Fruit fly (Drosophila melanogaster) whole organism, embryonic: ENCODE data around the gene ninaE.

Experiments
- Abd-B ChIP-seq: fragments of 200-800 bp; sonication (Bioruptor generic); optimal IDR thresholded peaks from 2 replicates; lab custom pipeline; 2018; ENCODE audit warnings: missing biosample characterization, mild to moderate bottlenecking, missing genetic modification characterization, moderate library complexity
- BtbVII ChIP-seq: fragments of 200-800 bp; sonication (Bioruptor generic); optimal IDR thresholded peaks from 3 replicates; lab custom pipeline; 2017; ENCODE audit warnings: missing biosample characterization, mild to moderate bottlenecking, missing genetic modification characterization
- CG10366 ChIP-seq: fragments of 200-800 bp; sonication (Bioruptor generic); IDR thresholded peaks from 2 replicates; pipeline ENCODE4 v1.3.6; 2022; ENCODE audit warnings: missing biosample characterization, missing genetic modification characterization
- CG11093 ChIP-seq: fragments of 200-800 bp; sonication (Bioruptor generic); IDR thresholded peaks from 3 replicates; pipeline ENCODE4 v1.3.6; 2022; ENCODE audit warnings: missing biosample characterization, missing genetic modification characterization
- CG14667 ChIP-seq: fragments of 200-800 bp; sonication (Bioruptor generic); IDR thresholded peaks from 2 replicates; pipeline ENCODE4 v1.3.6; 2022; ENCODE audit warnings: missing biosample characterization, missing genetic modification characterization
- CG15073 ChIP-seq: fragments of 200-800 bp; sonication (Bioruptor generic); optimal IDR thresholded peaks from 2 replicates; lab custom pipeline; 2016; ENCODE audit warnings: missing biosample characterization, missing genetic modification characterization
- CG1529 ChIP-seq: fragments of 200-800 bp; sonication (Bioruptor generic); optimal IDR thresholded peaks from 3 replicates; lab custom pipeline; 2018; ENCODE audit warnings: missing biosample characterization, missing genetic modification characterization
- CG15479 ChIP-seq: fragments of 200-800 bp; sonication (Bioruptor generic); optimal IDR thresholded peaks from 3 replicates; lab custom pipeline; 2019; ENCODE audit warnings: missing biosample characterization, mild to moderate bottlenecking, missing genetic modification characterization, moderate library complexity
- CG17612 ChIP-seq: fragments of 200-800 bp; sonication (Bioruptor generic); IDR thresholded peaks from 2 replicates; pipeline ENCODE4 v1.3.6; 2022; ENCODE audit warnings: missing biosample characterization, missing genetic modification characterization
- CG17829 ChIP-seq: fragments of 200-800 bp; optimal IDR thresholded peaks from 2 replicates; lab custom pipeline; 2019; ENCODE audit warnings: missing biosample characterization, mild to moderate bottlenecking, missing genetic modification characterization, moderate library complexity
- CG17912 ChIP-seq: fragments of 200-800 bp; sonication (Bioruptor generic); optimal IDR thresholded peaks from 2 replicates; lab custom pipeline; 2018; ENCODE audit warnings: missing biosample characterization, mild to moderate bottlenecking, missing genetic modification characterization
- CG18262 ChIP-seq: fragments of 200-800 bp; optimal IDR thresholded peaks from 3 replicates; lab custom pipeline; 2019; ENCODE audit warnings: missing biosample characterization, mild to moderate bottlenecking, missing genetic modification characterization, moderate library complexity
- CG18476 ChIP-seq: fragments of 200-800 bp; sonication (Bioruptor generic); optimal IDR thresholded peaks from 2 replicates; lab custom pipeline; 2016; ENCODE audit warnings: missing biosample characterization, mild to moderate bottlenecking, missing genetic modification characterization
- CG31224 ChIP-seq: fragments of 200-800 bp; sonication (Bioruptor generic); IDR thresholded peaks from 2 replicates; pipeline ENCODE4 v1.3.6; 2022; ENCODE audit warnings: missing biosample characterization, missing genetic modification characterization
- CG3407 ChIP-seq: fragments of 200-800 bp; sonication (Bioruptor generic); optimal IDR thresholded peaks from 2 replicates; lab custom pipeline; 2018; ENCODE audit warnings: missing biosample characterization, mild to moderate bottlenecking, missing genetic modification characterization
- CG3995 ChIP-seq: fragments of 200-800 bp; sonication (Bioruptor generic); optimal IDR thresholded peaks from 3 replicates; lab custom pipeline; 2016; ENCODE audit warnings: missing biosample characterization, missing genetic modification characterization
- CG4404 ChIP-seq: fragments of 200-800 bp; sonication (Bioruptor generic); IDR thresholded peaks from 2 replicates; pipeline ENCODE4 v1.3.6; 2022; ENCODE audit warnings: missing biosample characterization, missing genetic modification characterization
- CG4707 ChIP-seq: fragments of 200-800 bp; sonication (Bioruptor generic); optimal IDR thresholded peaks from 2 replicates; lab custom pipeline; 2018; ENCODE audit warnings: missing biosample characterization, mild to moderate bottlenecking, missing genetic modification characterization, moderate library complexity
- CG7372 ChIP-seq: fragments of 200-800 bp; sonication (Bioruptor generic); IDR thresholded peaks from 2 replicates; pipeline ENCODE4 v1.3.6; 2022; ENCODE audit warnings: missing biosample characterization, missing genetic modification characterization
- CG7928 ChIP-seq: fragments of 200-800 bp; sonication (Bioruptor generic); optimal IDR thresholded peaks from 2 replicates; lab custom pipeline; 2017; ENCODE audit warnings: missing biosample characterization, mild to moderate bottlenecking, missing genetic modification characterization
- CG8944 ChIP-seq: fragments of 200-800 bp; sonication (Bioruptor generic); optimal IDR thresholded peaks from 3 replicates; lab custom pipeline; 2016; ENCODE audit warnings: missing biosample characterization, missing genetic modification characterization
- CG9876 ChIP-seq: fragments of 200-800 bp; sonication (Bioruptor generic); optimal IDR thresholded peaks from 2 replicates; lab custom pipeline; 2016; ENCODE audit warnings: missing biosample characterization, missing genetic modification characterization
- Chrac-16 ChIP-seq: fragments of 200-800 bp; sonication (Bioruptor generic); optimal IDR thresholded peaks from 3 replicates; lab custom pipeline; 2016; ENCODE audit warnings: missing biosample characterization, missing genetic modification characterization
- Dp ChIP-seq: fragments of 200-800 bp; sonication (Bioruptor generic); optimal IDR thresholded peaks from 2 replicates; lab custom pipeline; 2018; ENCODE audit warnings: missing biosample characterization, mild to moderate bottlenecking, missing genetic modification characterization, moderate library complexity
- Dref ChIP-seq: fragments of 200-800 bp; sonication (Bioruptor generic); IDR thresholded peaks from 2 replicates; pipeline ENCODE4 v1.3.6; 2022; ENCODE audit warnings: missing biosample characterization, missing genetic modification characterization
- NC2α ChIP-seq: fragments of 200-800 bp; sonication (Bioruptor generic); optimal IDR thresholded peaks from 2 replicates; lab custom pipeline; 2016; ENCODE audit warnings: missing biosample characterization, missing genetic modification characterization
- NFAT ChIP-seq: fragments of 200-800 bp; sonication (Bioruptor generic); IDR thresholded peaks from 2 replicates; pipeline ENCODE4 v1.3.6; 2022; ENCODE audit warnings: missing biosample characterization, missing genetic modification characterization
- Nf-YC ChIP-seq: fragments of 200-800 bp; optimal IDR thresholded peaks from 3 replicates; lab custom pipeline; 2019; ENCODE audit warnings: missing biosample characterization, mild to moderate bottlenecking, missing genetic modification characterization, moderate library complexity
- Taf1 ChIP-seq: fragments of 200-800 bp; sonication (Bioruptor generic); IDR thresholded peaks from 2 replicates; pipeline ENCODE4 v1.3.6; 2022; ENCODE audit warnings: missing biosample characterization, missing genetic modification characterization
- ap ChIP-seq: fragments of 200-800 bp; sonication (Bioruptor generic); IDR thresholded peaks from 2 replicates; pipeline ENCODE4 v1.3.6; 2022; ENCODE audit warnings: missing biosample characterization, missing genetic modification characterization
- ash1 ChIP-seq: fragments of 200-800 bp; sonication (Bioruptor generic); optimal IDR thresholded peaks from 2 replicates; lab custom pipeline; 2018; ENCODE audit warnings: missing biosample characterization, mild to moderate bottlenecking, missing genetic modification characterization
- ato ChIP-seq: fragments of 200-800 bp; sonication (Bioruptor generic); IDR thresholded peaks from 2 replicates; pipeline ENCODE4 v1.3.6; 2022; ENCODE audit warnings: missing biosample characterization, missing genetic modification characterization; ENCODE audit not compliant: partially characterized antibody
- chm ChIP-seq: fragments of 200-800 bp; sonication (Bioruptor generic); IDR thresholded peaks from 2 replicates; pipeline ENCODE4 v1.3.6; 2022; ENCODE audit warnings: missing biosample characterization, missing genetic modification characterization
- dati ChIP-seq: fragments of 200-800 bp; sonication (Bioruptor generic); IDR thresholded peaks from 2 replicates; pipeline ENCODE4 v1.3.6; 2022; ENCODE audit warnings: missing biosample characterization, missing genetic modification characterization
- dmrt11E ChIP-seq: fragments of 200-800 bp; sonication (Bioruptor generic); optimal IDR thresholded peaks from 3 replicates; lab custom pipeline; 2018; ENCODE audit warnings: missing biosample characterization, mild to moderate bottlenecking, missing genetic modification characterization, moderate library complexity
- dmrt99B ChIP-seq: fragments of 200-800 bp; sonication (Bioruptor generic); optimal IDR thresholded peaks from 2 replicates; lab custom pipeline; 2018; ENCODE audit warnings: missing biosample characterization, mild to moderate bottlenecking, missing genetic modification characterization, moderate library complexity
- gcm2 ChIP-seq: fragments of 200-800 bp; sonication (Bioruptor generic); optimal IDR thresholded peaks from 2 replicates; lab custom pipeline; 2016; ENCODE audit warnings: missing biosample characterization, missing genetic modification characterization
- gt ChIP-seq: fragments of 200-800 bp; sonication (Bioruptor generic); IDR thresholded peaks from 2 replicates; pipeline ENCODE4 v1.3.6; 2022; ENCODE audit warnings: missing biosample characterization, missing genetic modification characterization
- hkb ChIP-seq, 2 experiments: fragments of 200-800 bp in 1 of 2; fragments of >200 bp in 1 of 2; sonication (Bioruptor generic) in 1 of 2; IDR thresholded peaks in 1 of 2; optimal IDR thresholded peaks in 1 of 2; 2 replicates each; pipeline versions ENCODE4 v1.3.6 to Lab custom; 2017 to 2022; ENCODE audit warnings: missing biosample characterization in 1 of 2, missing genetic modification characterization in 1 of 2
- jing ChIP-seq: fragments of 200-800 bp; sonication (Bioruptor generic); optimal IDR thresholded peaks from 2 replicates; lab custom pipeline; 2018; ENCODE audit warnings: missing biosample characterization, mild to moderate bottlenecking, missing genetic modification characterization
- knrl ChIP-seq: fragments of 200-800 bp; sonication (Bioruptor generic); IDR thresholded peaks from 3 replicates; pipeline ENCODE4 v1.3.6; 2022; ENCODE audit warnings: missing biosample characterization, missing genetic modification characterization; ENCODE audit not compliant: partially characterized antibody
- lmd ChIP-seq: fragments of 200-800 bp; sonication (Bioruptor generic); IDR thresholded peaks from 2 replicates; pipeline ENCODE4 v1.3.6; 2022; ENCODE audit warnings: missing biosample characterization, missing genetic modification characterization
- pita ChIP-seq: fragments of 200-800 bp; sonication (Bioruptor generic); optimal IDR thresholded peaks from 2 replicates; lab custom pipeline; 2017; ENCODE audit warnings: missing biosample characterization, mild to moderate bottlenecking, missing genetic modification characterization
- ranshi ChIP-seq: fragments of 200-800 bp; sonication (Bioruptor generic); IDR thresholded peaks from 2 replicates; pipeline ENCODE4 v1.3.6; 2022; ENCODE audit warnings: missing biosample characterization, missing genetic modification characterization
- row ChIP-seq: fragments of 200-800 bp; sonication (Bioruptor generic); IDR thresholded peaks from 3 replicates; pipeline ENCODE4 v1.3.6; 2022; ENCODE audit warnings: missing biosample characterization, missing genetic modification characterization
- sob ChIP-seq: fragments of 200-800 bp; sonication (Bioruptor generic); IDR thresholded peaks from 2 replicates; pipeline ENCODE4 v1.3.6; 2022; ENCODE audit warnings: missing biosample characterization, missing genetic modification characterization
- sug ChIP-seq: fragments of 200-800 bp; optimal IDR thresholded peaks from 2 replicates; lab custom pipeline; 2019; ENCODE audit warnings: missing biosample characterization, mild to moderate bottlenecking, missing genetic modification characterization, moderate library complexity
- toy ChIP-seq: fragments of 200-800 bp; sonication (Bioruptor generic); IDR thresholded peaks from 2 replicates; pipeline ENCODE4 v1.3.6; 2022; ENCODE audit warnings: missing biosample characterization, missing genetic modification characterization
- vvl ChIP-seq: fragments of 200-800 bp; sonication (Bioruptor generic); IDR thresholded peaks from 2 replicates; pipeline ENCODE4 v1.3.6; 2022; ENCODE audit warnings: missing biosample characterization, missing genetic modification characterization
- wdn ChIP-seq: fragments of 200-800 bp; sonication (Bioruptor generic); IDR thresholded peaks from 2 replicates; pipeline ENCODE4 v1.3.6; 2022; ENCODE audit warnings: missing biosample characterization, missing genetic modification characterization
- zfh2 ChIP-seq: fragments of 200-800 bp; sonication (Bioruptor generic); optimal IDR thresholded peaks from 2 replicates; lab custom pipeline; 2016; ENCODE audit warnings: missing biosample characterization, missing genetic modification characterization

The ninaE gene

dm6 chr3R:19892046-19892445 lies 4.0 kb upstream of the ninaE start (continued):
- TF ChIP-seq ato (GFP tag; lab: Robert Waterston, UW) (0 out of 2 replicates have a peak, but pooled peaks have one; percentile 38), wdn (GFP tag; lab: Robert Waterston, UW) (peak; percentile 59; the same call in 1 of the 2 replicates), dati (GFP tag; lab: Robert Waterston, UW) (peak; percentile 28; the same call in 1 of the 2 replicates), gcm2 (peak; percentile 32), CG31224 (GFP tag; lab: Robert Waterston, UW) (0 out of 2 replicates have a peak, but pooled peaks have one; percentile 33), Dref (GFP tag; lab: Robert Waterston, UW) (no peak), CG4707 (GFP tag; lab: Kevin White, UChicago) (peak; percentile 46), CG4404 (GFP tag; lab: Robert Waterston, UW) (peak; percentile 64), toy (GFP tag; lab: Robert Waterston, UW) (0 out of 2 replicates have a peak, but pooled peaks have one; percentile 8), CG1529 (GFP tag; lab: Kevin White, UChicago) (peak; percentile 7), row (GFP tag; lab: Robert Waterston, UW) (peak; percentile 92), CG15479 (GFP tag; lab: Kevin White, UChicago) (no peak), sug (tag; lab: Kevin White, UChicago) (peak; percentile 58), jing (GFP tag; lab: Kevin White, UChicago) (peak; percentile 41), CG15073 (GFP tag; lab: Kevin White, UChicago) (no peak), Dp (GFP tag; lab: Kevin White, UChicago) (no peak), NC2α (GFP tag; lab: Kevin White, UChicago) (peak; percentile 37), CG17612 (GFP tag; lab: Robert Waterston, UW) (0 out of 2 replicates have a peak, but pooled peaks have one; percentile 51), CG17829 (tag; lab: Kevin White, UChicago) (peak; percentile 70), CG8944 (GFP tag; lab: Kevin White, UChicago) (peak; percentile 57), CG17912 (peak; percentile 14), Chrac-16 (GFP tag; lab: Kevin White, UChicago) (peak; percentile 42), gt (GFP tag; lab: Robert Waterston, UW) (peak; percentile 26; the same call in 1 of the 2 replicates), pita (GFP tag; lab: Kevin White, UChicago) (no peak), hkb (optimal IDR thresholded peaks at IDR 0.05; lab: Kevin White, UChicago) (no peak), hkb (GFP tag; IDR thresholded peaks at IDR 0.05; lab: Robert Waterston, UW) (peak; percentile 74), Nf-YC (tag; lab: Kevin White, UChicago) (peak; percentile 53), CG10366 (GFP tag; lab: Robert Waterston, UW) (peak; percentile 53), CG7928 (GFP tag; lab: Kevin White, UChicago) (no peak), CG7372 (GFP tag; lab: Robert Waterston, UW) (peak; percentile 78), CG3995 (no peak), CG18476 (peak; percentile 49), ash1 (GFP tag; lab: Kevin White, UChicago) (no peak), knrl (GFP tag; lab: Robert Waterston, UW) (peak; percentile 55; the same call in 2 of the 3 replicates), ranshi (peak; percentile 64; the same call in 1 of the 2 replicates), chm (GFP tag; lab: Robert Waterston, UW) (peak; percentile 75), CG3407 (GFP tag; lab: Kevin White, UChicago) (peak; percentile 17), zfh2 (GFP tag; lab: Kevin White, UChicago) (peak; percentile 75), lmd (GFP tag; lab: Robert Waterston, UW) (peak; percentile 83), dmrt99B (peak; percentile 80), dmrt11E (tag; lab: Kevin White, UChicago) (peak; percentile 60), CG18262 (peak; percentile 78), ap (GFP tag; lab: Robert Waterston, UW) (peak; percentile 57), Taf1 (no peak; the same call in 1 of the 2 replicates), CG11093 (GFP tag; lab: Robert Waterston, UW) (peak; percentile 57; the same call in 2 of the 3 replicates), BtbVII (GFP tag; lab: Kevin White, UChicago) (peak; percentile 60), sob (GFP tag; lab: Robert Waterston, UW) (peak; percentile 75), NFAT (GFP tag; lab: Robert Waterston, UW) (peak; percentile 55; the same call in 1 of the 2 replicates), CG14667 (GFP tag; lab: Robert Waterston, UW) (peak; percentile 66), CG9876 (GFP tag; lab: Kevin White, UChicago) (peak; percentile 13), Abd-B (no peak), vvl (GFP tag; lab: Robert Waterston, UW) (peak; percentile 85)
